Worm (Caenorhabditis elegans): ENCODE results near the gene F39G3.5.

The F39G3.5 gene

ce11 chrV:4734608-4735007, 12.2 kb downstream of the F39G3.5 start:
- no peak for TF ChIP-seq nhr-76 (tag; optimal IDR thresholded peaks at IDR 0.05)
- no peak for TF ChIP-seq set-16 (GFP tag; IDR thresholded peaks at IDR 0.05)
- TF ChIP-seq mep-1 (tag; optimal IDR thresholded peaks at IDR 0.05), result no peak
- no peak for TF ChIP-seq nhr-42 (GFP tag; IDR thresholded peaks at IDR 0.05)
- no peak for TF ChIP-seq zip-2 (tag; optimal IDR thresholded peaks at IDR 0.05)
- TF ChIP-seq aly-2 (tag; optimal IDR thresholded peaks at IDR 0.05), result peak; percentile 31
- TF ChIP-seq ctbp-1 (GFP tag; IDR thresholded peaks at IDR 0.05), result no peak
- TF ChIP-seq daf-16 (GFP tag; optimal IDR thresholded peaks at IDR 0.05), result no peak
- peak; percentile 1 for TF ChIP-seq daf-16 (tag; optimal IDR thresholded peaks at IDR 0.05)
- TF ChIP-seq unc-62 (GFP tag; optimal IDR thresholded peaks at IDR 0.05 in 1 of 2), result no peak
- no peak for TF ChIP-seq unc-62 (tag; optimal IDR thresholded peaks at IDR 0.05)
- TF ChIP-seq fos-1 (tag; optimal IDR thresholded peaks at IDR 0.05), result no peak
- no peak for TF ChIP-seq F49E8.2 (tag; optimal IDR thresholded peaks at IDR 0.05; ENCODE audit: borderline replicate concordance)
- TF ChIP-seq nhr-237 (tag; optimal IDR thresholded peaks at IDR 0.05), result no peak
- no peak for TF ChIP-seq hlh-11 (tag; optimal IDR thresholded peaks at IDR 0.05)
- TF ChIP-seq ceh-44 (GFP tag; IDR thresholded peaks at IDR 0.05), result no peak
- no peak for TF ChIP-seq ces-1 (GFP tag; optimal IDR thresholded peaks at IDR 0.05)
- no peak for TF ChIP-seq R02D3.7 (tag; optimal IDR thresholded peaks at IDR 0.05)
- TF ChIP-seq tag-97 (GFP tag; IDR thresholded peaks at IDR 0.05), result no peak
- TF ChIP-seq mes-2 (tag; optimal IDR thresholded peaks at IDR 0.05; ENCODE audit: poor library complexity, severe bottlenecking), result no peak
- no peak for TF ChIP-seq nhr-111 (GFP tag; optimal IDR thresholded peaks at IDR 0.05)
- TF ChIP-seq sdz-12 (GFP tag; optimal IDR thresholded peaks at IDR 0.05), result no peak
- TF ChIP-seq unc-130 (GFP tag; optimal IDR thresholded peaks at IDR 0.05), result no peak
- no peak for TF ChIP-seq snpc-1.2 (GFP tag; IDR thresholded peaks at IDR 0.05)
- TF ChIP-seq pqm-1 (tag; optimal IDR thresholded peaks at IDR 0.05), result no peak
- TF ChIP-seq arid-1 (GFP tag; conservative IDR thresholded peaks at IDR 0.05), result 0 out of 2 replicates have a peak, but pooled peaks have one; percentile 8
- no peak for TF ChIP-seq nhr-25 (tag; optimal IDR thresholded peaks at IDR 0.05; ENCODE audit: borderline replicate concordance, insufficient read depth)
- TF ChIP-seq daf-12 (tag; optimal IDR thresholded peaks at IDR 0.05), result no peak
- no peak for TF ChIP-seq Y48G9A.11 (GFP tag; IDR thresholded peaks at IDR 0.05)
- no peak for TF ChIP-seq ama-1 (optimal IDR thresholded peaks at IDR 0.05)
- TF ChIP-seq ceh-20 (GFP tag; IDR thresholded peaks at IDR 0.05), result no peak
- TF ChIP-seq D1046.2 (GFP tag; IDR thresholded peaks at IDR 0.05), result no peak
- peak; percentile 40; the same call in 1 of the 2 replicates for TF ChIP-seq lin-38 (GFP tag; IDR thresholded peaks at IDR 0.05)
- no peak for TF ChIP-seq tra-1 (GFP tag; IDR thresholded peaks at IDR 0.05)
- TF ChIP-seq F26F4.8 (GFP tag; conservative IDR thresholded peaks at IDR 0.05), result no peak
- no peak for TF ChIP-seq zip-11 (GFP tag; IDR thresholded peaks at IDR 0.05)
- no peak for TF ChIP-seq lin-13 (GFP tag; optimal IDR thresholded peaks at IDR 0.05)
- TF ChIP-seq zfp-2 (tag; optimal IDR thresholded peaks at IDR 0.05), result no peak
- no peak for TF ChIP-seq madf-9 (GFP tag; conservative IDR thresholded peaks at IDR 0.05)
- TF ChIP-seq attf-4 (tag; optimal IDR thresholded peaks at IDR 0.05), result no peak
- TF ChIP-seq aha-1 (tag), result peak; percentile 96

- TF ChIP-seq D1046.2 (GFP tag; IDR thresholded peaks at IDR 0.05), result no peak
- TF ChIP-seq lin-1 (GFP tag; IDR thresholded peaks at IDR 0.05), result 0 out of 2 replicates have a peak, but pooled peaks have one; percentile 12
- no peak for TF ChIP-seq pha-4 (GFP tag; IDR thresholded peaks at IDR 0.05)
- TF ChIP-seq pha-4 (tag; optimal IDR thresholded peaks at IDR 0.05), result no peak
- TF ChIP-seq ces-1 (GFP tag; optimal IDR thresholded peaks at IDR 0.05), result no peak
- TF ChIP-seq nhr-28 (tag; optimal IDR thresholded peaks at IDR 0.05), result peak; percentile 72
- no peak for TF ChIP-seq ceh-62 (tag; optimal IDR thresholded peaks at IDR 0.05)
- no peak for TF ChIP-seq madf-5 (GFP tag; IDR thresholded peaks at IDR 0.05)
- no peak for TF ChIP-seq daf-16 (GFP tag; optimal IDR thresholded peaks at IDR 0.05)
- TF ChIP-seq daf-16 (tag; optimal IDR thresholded peaks at IDR 0.05), result peak; percentile 37
- TF ChIP-seq hlh-11 (tag; optimal IDR thresholded peaks at IDR 0.05), result peak; percentile 56
- no peak for TF ChIP-seq aha-1 (tag)
- TF ChIP-seq nhr-111 (GFP tag; optimal IDR thresholded peaks at IDR 0.05), result no peak
- TF ChIP-seq gei-8 (GFP tag; optimal IDR thresholded peaks at IDR 0.05), result no peak
- no peak for TF ChIP-seq snpc-4 (tag; optimal IDR thresholded peaks at IDR 0.05)
- peak; percentile 54 for TF ChIP-seq dve-1 (tag; optimal IDR thresholded peaks at IDR 0.05; ENCODE audit: insufficient read depth)
- TF ChIP-seq hmg-1.1 (GFP tag; IDR thresholded peaks at IDR 0.05), result no peak
- TF ChIP-seq unc-62 (GFP tag; optimal IDR thresholded peaks at IDR 0.05 in 1 of 2), result peak in 1 of 2 experiments; percentile 40
- no peak for TF ChIP-seq unc-62 (tag; optimal IDR thresholded peaks at IDR 0.05)
- TF ChIP-seq egl-27 (tag; optimal IDR thresholded peaks at IDR 0.05), result no peak
- TF ChIP-seq dpl-1 (GFP tag; optimal IDR thresholded peaks at IDR 0.05), result no peak
Measured at ce11 chrV:4737727-4738126, 15.3 kb downstream of the F39G3.5 start, which contains the start of gene F39G3.2. F39G3.2 (plus strand) TSS chrV:4737831.

Data from whole organism, L4 larva.